Fruit fly (Drosophila melanogaster) whole organism, embryonic: ENCODE measurements around the gene baf.
"Not testable (repeated sequence)": the region's sequence is repeated elsewhere in the genome, so short reads cannot be mapped to it uniquely, and the experiment has no call there.

Source experiments
- BEAF-32 ChIP-seq: fragments of 200-800 bp; sonication (Bioruptor generic); optimal IDR thresholded peaks from 3 replicates; lab custom pipeline; 2017; ENCODE audit warnings: missing biosample characterization, missing genetic modification characterization, mild to moderate bottlenecking, moderate library complexity, missing genetic modification reagents
- CG10565 ChIP-seq: fragments of 200-800 bp; sonication (Bioruptor generic); optimal IDR thresholded peaks from 3 replicates; lab custom pipeline; 2016; ENCODE audit warnings: missing biosample characterization, mild to moderate bottlenecking, missing genetic modification characterization
- CG12769 ChIP-seq: fragments of 200-800 bp; sonication (Bioruptor generic); optimal IDR thresholded peaks from 2 replicates; lab custom pipeline; 2019; ENCODE audit warnings: missing biosample characterization, mild to moderate bottlenecking, missing genetic modification characterization, moderate library complexity
- CG13424 ChIP-seq: fragments of 200-800 bp; sonication (Bioruptor generic); optimal IDR thresholded peaks from 2 replicates; lab custom pipeline; 2019; ENCODE audit warnings: missing biosample characterization, mild to moderate bottlenecking, missing genetic modification characterization, moderate library complexity
- CG15269 ChIP-seq: fragments of 200-800 bp; sonication (Bioruptor generic); optimal IDR thresholded peaks from 2 replicates; lab custom pipeline; 2018; ENCODE audit warnings: missing biosample characterization, mild to moderate bottlenecking, missing genetic modification characterization, moderate library complexity
- CG1647 ChIP-seq: fragments of 200-800 bp; sonication (Bioruptor generic); optimal IDR thresholded peaks from 3 replicates; lab custom pipeline; 2016; ENCODE audit warnings: missing biosample characterization, missing genetic modification characterization
- CG16779 ChIP-seq: fragments of 200-800 bp; sonication (Bioruptor generic); IDR thresholded peaks from 2 replicates; pipeline ENCODE4 v1.3.6; 2022; ENCODE audit warnings: missing biosample characterization, missing genetic modification characterization
- CG18619 ChIP-seq: fragments of 200-800 bp; sonication (Bioruptor generic); optimal IDR thresholded peaks from 3 replicates; lab custom pipeline; 2017; ENCODE audit warnings: missing biosample characterization, mild to moderate bottlenecking, missing genetic modification characterization
- CG18764 ChIP-seq: fragments of 200-800 bp; sonication (Bioruptor generic); optimal IDR thresholded peaks from 3 replicates; lab custom pipeline; 2016; ENCODE audit warnings: missing biosample characterization, missing genetic modification characterization
- CG2116 ChIP-seq: fragments of 200-800 bp; sonication (Bioruptor generic); optimal IDR thresholded peaks from 3 replicates; lab custom pipeline; 2018; ENCODE audit warnings: missing biosample characterization, mild to moderate bottlenecking, missing genetic modification characterization
- CG2120 ChIP-seq: fragments of 200-800 bp; sonication (Bioruptor generic); optimal IDR thresholded peaks from 3 replicates; lab custom pipeline; 2016; ENCODE audit warnings: missing biosample characterization, missing genetic modification characterization
- CG2202 ChIP-seq: fragments of 200-800 bp; sonication (Bioruptor generic); optimal IDR thresholded peaks from 2 replicates; lab custom pipeline; 2018; ENCODE audit warnings: missing biosample characterization, mild to moderate bottlenecking, missing genetic modification characterization
- CG3163 ChIP-seq: fragments of 200-800 bp; sonication (Bioruptor generic); optimal IDR thresholded peaks from 3 replicates; lab custom pipeline; 2016; ENCODE audit warnings: missing biosample characterization, missing genetic modification characterization
- CG32532 ChIP-seq: fragments of 200-800 bp; sonication (Bioruptor generic); IDR thresholded peaks from 2 replicates; pipeline ENCODE4 v1.3.6; 2022; ENCODE audit warnings: missing biosample characterization, missing genetic modification characterization
- CG34376 ChIP-seq: fragments of 200-800 bp; sonication (Bioruptor generic); optimal IDR thresholded peaks from 2 replicates; lab custom pipeline; 2018; ENCODE audit warnings: missing biosample characterization, mild to moderate bottlenecking, missing genetic modification characterization
- CG4424 ChIP-seq: fragments of 200-800 bp; sonication (Bioruptor generic); optimal IDR thresholded peaks from 3 replicates; lab custom pipeline; 2016; ENCODE audit warnings: missing biosample characterization, missing genetic modification characterization
- CG4820 ChIP-seq: fragments of 200-800 bp; sonication (Bioruptor generic); optimal IDR thresholded peaks from 3 replicates; lab custom pipeline; 2016; ENCODE audit warnings: missing biosample characterization, missing genetic modification characterization
- CG4854 ChIP-seq: fragments of 200-800 bp; sonication (Bioruptor generic); optimal IDR thresholded peaks from 2 replicates; lab custom pipeline; 2016; ENCODE audit warnings: missing biosample characterization, missing genetic modification characterization, inconsistent platforms
- CG8388 ChIP-seq: fragments of 200-800 bp; sonication (Bioruptor generic); optimal IDR thresholded peaks from 2 replicates; lab custom pipeline; 2019; ENCODE audit warnings: missing biosample characterization, mild to moderate bottlenecking, missing genetic modification characterization, moderate library complexity
- Dp ChIP-seq: fragments of 200-800 bp; sonication (Bioruptor generic); optimal IDR thresholded peaks from 2 replicates; lab custom pipeline; 2018; ENCODE audit warnings: missing biosample characterization, mild to moderate bottlenecking, missing genetic modification characterization, moderate library complexity
- Ets65A ChIP-seq: fragments of 200-800 bp; sonication (Bioruptor generic); peaks from one replicate; lab custom pipeline; 2016; ENCODE audit warnings: missing biosample characterization, missing genetic modification characterization
- H2.0 ChIP-seq: fragments of 200-800 bp; sonication (Bioruptor generic); IDR thresholded peaks from 2 replicates; pipeline ENCODE4 v1.3.6; 2022; ENCODE audit warnings: missing biosample characterization, missing genetic modification characterization
- Hr3 ChIP-seq: fragments of 200-800 bp; sonication (Bioruptor generic); optimal IDR thresholded peaks from 3 replicates; lab custom pipeline; 2016; ENCODE audit warnings: missing biosample characterization, missing genetic modification characterization
- Hsf ChIP-seq: fragments of 200-800 bp; sonication (Bioruptor generic); optimal IDR thresholded peaks from 3 replicates; lab custom pipeline; 2016; ENCODE audit warnings: missing biosample characterization, missing genetic modification characterization
- Jarid2 ChIP-seq: fragments of 200-800 bp; sonication (Bioruptor generic); optimal IDR thresholded peaks from 3 replicates; lab custom pipeline; 2017; ENCODE audit warnings: mild to moderate bottlenecking, missing biosample characterization, missing genetic modification reagents, missing genetic modification characterization
- MBD-R2 ChIP-seq: fragments of 200-800 bp; sonication (Bioruptor generic); IDR thresholded peaks from 2 replicates; pipeline ENCODE4 v1.3.6; 2022; ENCODE audit warnings: missing biosample characterization, missing genetic modification characterization
- Rx ChIP-seq: fragments of 200-800 bp; sonication (Bioruptor generic); IDR thresholded peaks from 2 replicates; pipeline ENCODE4 v1.3.6; 2022; ENCODE audit warnings: missing biosample characterization, missing genetic modification characterization
- ara ChIP-seq: fragments of 200-800 bp; sonication (Bioruptor generic); IDR thresholded peaks from 2 replicates; pipeline ENCODE4 v1.3.6; 2022; ENCODE audit warnings: missing biosample characterization, missing genetic modification characterization
- az2 ChIP-seq: fragments of 200-800 bp; sonication (Bioruptor generic); optimal IDR thresholded peaks from 3 replicates; lab custom pipeline; 2016; ENCODE audit warnings: missing biosample characterization, missing genetic modification characterization
- bigmax ChIP-seq: fragments of 200-800 bp; sonication (Bioruptor generic); optimal IDR thresholded peaks from 2 replicates; lab custom pipeline; 2018; ENCODE audit warnings: missing biosample characterization, mild to moderate bottlenecking, missing genetic modification characterization
- chm ChIP-seq: fragments of 200-800 bp; sonication (Bioruptor generic); IDR thresholded peaks from 2 replicates; pipeline ENCODE4 v1.3.6; 2022; ENCODE audit warnings: missing biosample characterization, missing genetic modification characterization
- ewg ChIP-seq: fragments of 200-800 bp; sonication (Bioruptor generic); optimal IDR thresholded peaks from 3 replicates; lab custom pipeline; 2017; ENCODE audit warnings: mild to moderate bottlenecking, missing biosample characterization, missing genetic modification reagents, missing genetic modification characterization
- eyg ChIP-seq: fragments of 200-800 bp; sonication (Bioruptor generic); optimal IDR thresholded peaks from 3 replicates; lab custom pipeline; 2016; ENCODE audit warnings: missing biosample characterization, missing genetic modification characterization
- gro ChIP-seq: fragments of 200-800 bp; sonication (Bioruptor generic); optimal IDR thresholded peaks from 2 replicates; lab custom pipeline; 2016; ENCODE audit warnings: missing biosample characterization, missing genetic modification characterization
- gt ChIP-seq: fragments of 200-800 bp; sonication (Bioruptor generic); IDR thresholded peaks from 2 replicates; pipeline ENCODE4 v1.3.6; 2022; ENCODE audit warnings: missing biosample characterization, missing genetic modification characterization
- hth ChIP-seq: fragments of >200 bp; optimal IDR thresholded peaks from 2 replicates; lab custom pipeline; 2017; ENCODE audit warnings: inconsistent platforms
- klu ChIP-seq: fragments of 200-800 bp; sonication (Bioruptor generic); IDR thresholded peaks from 2 replicates; pipeline ENCODE4 v1.3.6; 2022; ENCODE audit warnings: missing biosample characterization, missing genetic modification characterization
- lbe ChIP-seq: fragments of 200-800 bp; sonication (Bioruptor generic); optimal IDR thresholded peaks from 2 replicates; lab custom pipeline; 2016; ENCODE audit warnings: missing biosample characterization, mild to moderate bottlenecking, missing genetic modification characterization
- lilli ChIP-seq: fragments of 200-800 bp; sonication (Bioruptor generic); optimal IDR thresholded peaks from 3 replicates; lab custom pipeline; 2016; ENCODE audit warnings: missing biosample characterization, missing genetic modification characterization
- mld ChIP-seq: fragments of 200-800 bp; sonication (Bioruptor generic); IDR thresholded peaks from 3 replicates; pipeline ENCODE4 v1.3.6; 2022; ENCODE audit warnings: missing biosample characterization, missing genetic modification characterization; ENCODE audit not compliant: partially characterized antibody
- p53 ChIP-seq: fragments of 200-800 bp; sonication (Bioruptor generic); optimal IDR thresholded peaks from 2 replicates; lab custom pipeline; 2016; ENCODE audit warnings: missing biosample characterization, missing genetic modification characterization
- pita ChIP-seq: fragments of 200-800 bp; sonication (Bioruptor generic); optimal IDR thresholded peaks from 2 replicates; lab custom pipeline; 2017; ENCODE audit warnings: missing biosample characterization, mild to moderate bottlenecking, missing genetic modification characterization
- rib ChIP-seq: fragments of 200-800 bp; sonication (Bioruptor generic); IDR thresholded peaks from 2 replicates; pipeline ENCODE4 v1.3.6; 2022; ENCODE audit warnings: missing biosample characterization, missing genetic modification characterization
- sima ChIP-seq: fragments of 200-800 bp; sonication (Bioruptor generic); optimal IDR thresholded peaks from 2 replicates; lab custom pipeline; 2016; ENCODE audit warnings: missing biosample characterization, missing genetic modification characterization
- stc ChIP-seq: fragments of 200-800 bp; sonication (Bioruptor generic); IDR thresholded peaks from 2 replicates; pipeline ENCODE4 v1.3.6; 2022; ENCODE audit warnings: missing biosample characterization, missing genetic modification characterization
- tin ChIP-seq: fragments of 200-800 bp; sonication (Bioruptor generic); optimal IDR thresholded peaks from 3 replicates; lab custom pipeline; 2016; ENCODE audit warnings: missing biosample characterization, missing genetic modification characterization
- toy ChIP-seq: fragments of 200-800 bp; sonication (Bioruptor generic); IDR thresholded peaks from 2 replicates; pipeline ENCODE4 v1.3.6; 2022; ENCODE audit warnings: missing biosample characterization, missing genetic modification characterization
- tup ChIP-seq: fragments of 200-800 bp; sonication (Bioruptor generic); optimal IDR thresholded peaks from 2 replicates; lab custom pipeline; 2016; ENCODE audit warnings: missing biosample characterization, mild to moderate bottlenecking, missing genetic modification characterization, moderate library complexity
- zfh1 ChIP-seq: fragments of 200-800 bp; sonication (Bioruptor generic); IDR thresholded peaks from 3 replicates; pipeline ENCODE4 v1.3.6; 2022; ENCODE audit warnings: missing biosample characterization, missing genetic modification characterization

Gene baf

DNA sequence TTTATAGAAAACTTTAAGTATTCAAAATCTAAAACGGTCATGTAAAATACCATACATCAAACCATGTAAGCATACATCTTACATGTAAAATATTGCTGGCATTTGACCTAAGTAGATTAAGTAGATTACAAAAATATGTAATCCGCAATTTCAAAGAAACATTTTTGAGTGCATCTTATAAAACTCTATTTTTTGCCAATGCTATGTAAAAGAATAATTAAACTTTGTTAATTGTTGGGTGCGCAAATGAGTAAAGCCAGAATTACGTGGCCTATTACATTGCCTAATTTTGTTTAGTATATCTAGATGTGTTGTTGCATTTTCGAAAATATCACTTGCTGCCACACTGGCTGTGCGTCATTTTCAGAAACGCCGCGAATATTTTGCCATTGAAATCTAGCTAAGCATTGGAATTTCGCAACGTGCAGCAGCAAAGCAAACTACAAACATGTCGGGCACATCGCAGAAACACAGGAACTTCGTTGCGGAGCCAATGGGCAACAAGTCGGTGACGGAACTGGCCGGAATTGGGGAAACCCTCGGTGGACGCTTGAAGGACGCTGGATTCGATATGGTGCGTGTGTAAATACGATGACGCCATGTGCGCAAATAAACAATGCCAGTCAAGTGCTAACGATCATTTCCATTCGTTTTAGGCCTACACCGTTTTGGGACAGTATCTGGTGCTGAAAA lies at the start of gene baf (continued):
- no peak for TF ChIP-seq toy
- no peak for TF ChIP-seq CG15269
- no peak for TF ChIP-seq CG4854 (GFP tag; lab: Kevin White, UChicago)
- TF ChIP-seq mld (GFP tag; lab: Robert Waterston, UW), result no peak
- no peak for TF ChIP-seq p53 (GFP tag; lab: Kevin White, UChicago)
- no peak for TF ChIP-seq az2 (GFP tag; lab: Kevin White, UChicago)
- TF ChIP-seq tin (GFP tag; lab: Kevin White, UChicago), result no peak
- no peak for TF ChIP-seq CG2202 (tag; lab: Kevin White, UChicago)
- no peak for TF ChIP-seq Hsf (GFP tag; lab: Kevin White, UChicago)
- no peak for TF ChIP-seq Jarid2 (GFP tag; lab: Kevin White, UChicago)
- TF ChIP-seq gro (GFP tag; lab: Kevin White, UChicago), result no peak
- no peak for TF ChIP-seq sima (GFP tag; lab: Kevin White, UChicago)
- TF ChIP-seq zfh1 (GFP tag; lab: Robert Waterston, UW), result 0 out of 3 replicates have a peak, but pooled peaks have one; percentile 22
- TF ChIP-seq CG18764 (GFP tag; lab: Kevin White, UChicago), result no peak
- no peak for TF ChIP-seq H2.0 (GFP tag; lab: Robert Waterston, UW)
- TF ChIP-seq CG18619 (GFP tag; lab: Kevin White, UChicago), result no peak
- TF ChIP-seq Rx (GFP tag; lab: Robert Waterston, UW), result no peak
- no peak for TF ChIP-seq pita (GFP tag; lab: Kevin White, UChicago)
- TF ChIP-seq CG4424 (GFP tag; lab: Kevin White, UChicago), result no peak
- no peak for TF ChIP-seq CG13424 (tag; lab: Kevin White, UChicago)
- TF ChIP-seq CG16779 (GFP tag; lab: Robert Waterston, UW), result no peak
- no peak for TF ChIP-seq stc (GFP tag; lab: Robert Waterston, UW)
- no peak for TF ChIP-seq hth
- TF ChIP-seq CG3163, result no peak
- TF ChIP-seq lilli (GFP tag; lab: Kevin White, UChicago), result no peak
- TF ChIP-seq eyg (GFP tag; lab: Kevin White, UChicago), result peak; percentile 10
- TF ChIP-seq tup (GFP tag; lab: Kevin White, UChicago), result no peak
- TF ChIP-seq chm, result no peak

DNA sequence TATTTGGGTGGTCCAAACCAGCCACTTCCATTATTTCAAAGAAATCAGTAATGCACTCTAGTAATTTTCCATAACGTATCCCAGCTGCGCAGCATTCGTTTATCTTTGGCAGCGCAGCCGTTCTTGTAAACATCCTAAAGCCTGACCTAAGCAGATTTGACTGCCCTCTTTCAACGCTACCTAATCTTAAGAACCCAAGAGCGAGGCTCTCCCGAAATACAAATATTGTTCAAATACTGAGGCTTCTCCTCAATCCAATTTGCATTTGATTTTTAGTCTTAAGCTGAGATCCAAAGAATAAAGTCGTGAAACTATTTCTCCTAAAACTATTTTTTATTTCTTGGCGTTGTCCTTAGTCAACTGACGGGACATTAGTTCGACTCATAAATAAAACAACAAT lies 45.6 kb upstream of the baf start, which contains the start of gene CG7231:
Gene CG7231 (plus strand): TSS at position 301 of the 400 bp plus-strand sequence.
- not testable (repeated sequence) for TF ChIP-seq CG12769 (tag; lab: Kevin White, UChicago); rib; CG8388 (GFP tag; lab: Kevin White, UChicago)

DNA sequence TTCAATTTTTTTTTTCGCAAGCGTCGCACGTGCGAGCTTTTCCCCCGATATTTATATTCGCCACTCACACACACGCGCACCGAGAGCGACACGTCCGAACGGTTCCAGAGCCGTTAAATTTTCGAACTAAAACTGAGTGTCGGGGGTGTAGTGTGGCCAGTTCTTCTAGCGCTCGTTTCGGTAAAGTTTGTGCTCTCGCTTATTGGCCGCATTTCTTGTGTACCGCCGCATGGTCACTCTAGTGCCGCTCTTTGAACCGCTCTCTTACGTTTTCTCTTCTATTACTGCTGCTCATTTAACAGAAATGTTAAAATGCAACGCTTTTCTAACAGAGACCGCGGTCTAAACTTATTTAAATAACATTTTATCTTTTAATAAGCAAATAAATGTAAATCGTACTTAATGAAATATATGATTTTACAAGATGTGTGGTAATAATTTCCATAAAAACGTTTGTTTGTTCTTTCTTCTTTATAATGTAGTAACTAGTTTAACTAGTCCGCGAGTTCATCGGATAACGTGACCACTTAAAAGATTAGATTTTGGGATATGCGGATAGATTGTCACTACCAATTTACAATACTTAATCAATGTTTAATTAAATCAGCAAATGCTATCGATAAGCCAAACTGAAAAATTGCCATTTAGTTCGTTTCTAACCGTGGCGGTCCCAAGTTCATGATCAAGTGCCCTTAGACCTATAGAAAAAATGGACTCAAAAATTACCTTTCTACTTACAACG lies 45.0 kb upstream of the baf start, which contains the start of gene Snoo:
Gene Snoo (minus strand): TSS at position 138 of the 742 bp plus-strand sequence.
- TF ChIP-seq ewg (GFP tag; lab: Kevin White, UChicago) (peak; percentile 46), Dp (GFP tag; lab: Kevin White, UChicago) (peak; percentile 20), CG4820 (GFP tag; lab: Kevin White, UChicago) (no peak), BEAF-32 (GFP tag; lab: Kevin White, UChicago) (peak; percentile 24), CG1647 (GFP tag; lab: Kevin White, UChicago) (no peak), klu (GFP tag; lab: Robert Waterston, UW) (no peak), CG2116 (GFP tag; lab: Kevin White, UChicago) (peak; percentile 35), Hr3 (GFP tag; lab: Kevin White, UChicago) (no peak), lbe (GFP tag; lab: Kevin White, UChicago) (no peak), Ets65A (GFP tag; lab: Kevin White, UChicago) (no peak), ara (GFP tag; lab: Robert Waterston, UW) (no peak), gt (no peak), CG34376 (GFP tag; lab: Kevin White, UChicago) (peak; percentile 69), CG2120 (no peak), MBD-R2 (GFP tag; lab: Robert Waterston, UW) (no peak), bigmax (GFP tag; lab: Kevin White, UChicago) (no peak), CG32532 (GFP tag; lab: Robert Waterston, UW) (no peak; the same call in 1 of the 2 replicates), CG10565 (GFP tag; lab: Kevin White, UChicago) (no peak)
